Fruit fly (Drosophila melanogaster): ENCODE data around the gene Fer3HCH.

Fer3HCH gene

dm6 chrX:13111832-13112231 lies 3.8 kb upstream of the Fer3HCH start:
- TF ChIP-seq cnc (optimal IDR thresholded peaks at IDR 0.05) = no peak
- peak; percentile 18 for TF ChIP-seq pad (GFP tag; optimal IDR thresholded peaks at IDR 0.05)

DNA sequence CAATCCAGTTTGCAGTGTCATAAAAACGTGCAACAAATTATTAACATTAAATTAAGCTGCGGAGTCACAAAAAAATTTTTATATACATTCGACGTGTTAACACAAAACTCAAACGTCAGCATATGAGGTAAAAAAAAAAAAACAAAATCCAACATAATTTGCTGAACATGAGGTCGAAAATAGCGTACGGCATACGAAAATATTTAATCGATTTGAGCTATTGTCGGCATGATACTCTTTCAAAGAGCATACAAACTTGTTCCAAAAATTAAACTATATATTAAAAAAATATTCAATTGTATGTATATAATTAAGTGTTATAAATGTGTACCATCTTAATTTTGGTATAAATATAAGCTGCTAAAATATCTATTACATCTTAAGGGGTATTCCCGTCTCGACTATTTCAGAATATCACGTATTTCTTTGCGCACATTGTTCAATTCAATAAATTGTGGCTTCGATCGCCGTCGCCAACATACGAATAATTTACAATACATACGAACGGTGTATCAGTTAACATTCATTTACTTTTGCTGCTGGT lies 1.7 kb upstream of the Fer3HCH start:
- no peak for TF ChIP-seq CG1620 (GFP tag; optimal IDR thresholded peaks at IDR 0.05)
- TF ChIP-seq CG14711 (tag; optimal IDR thresholded peaks at IDR 0.05) = peak; percentile 67
- TF ChIP-seq cnc (optimal IDR thresholded peaks at IDR 0.05) = no peak
- TF ChIP-seq CG5204 (GFP tag; optimal IDR thresholded peaks at IDR 0.05) = no peak
- TF ChIP-seq pad (GFP tag; optimal IDR thresholded peaks at IDR 0.05) = no peak
- peak; percentile 91 for TF ChIP-seq tj (GFP tag; optimal IDR thresholded peaks at IDR 0.05)
- no peak for TF ChIP-seq CG12768 (GFP tag; optimal IDR thresholded peaks at IDR 0.05)
- no peak for TF ChIP-seq Mnt (GFP tag; optimal IDR thresholded peaks at IDR 0.05)
- no peak for TF ChIP-seq Crg-1 (GFP tag; optimal IDR thresholded peaks at IDR 0.05)
- TF ChIP-seq Clk (GFP tag; optimal IDR thresholded peaks at IDR 0.05) = no peak
- TF ChIP-seq CG11617 (GFP tag; optimal IDR thresholded peaks at IDR 0.05) = no peak
- peak; percentile 36 for TF ChIP-seq CG7101 (tag; optimal IDR thresholded peaks at IDR 0.05)
- no peak for TF ChIP-seq CG7045 (GFP tag; optimal IDR thresholded peaks at IDR 0.05)
- no peak for TF ChIP-seq ovo (GFP tag; optimal IDR thresholded peaks at IDR 0.05)
- TF ChIP-seq kay (GFP tag; ENCODE audit: borderline replicate concordance) = no peak
- no peak for TF ChIP-seq cic (GFP tag; optimal IDR thresholded peaks at IDR 0.05)
- TF ChIP-seq CG33017 (tag; optimal IDR thresholded peaks at IDR 0.05) = no peak
- TF ChIP-seq Hr96 (GFP tag; optimal IDR thresholded peaks at IDR 0.05) = no peak
- no peak for TF ChIP-seq toe (GFP tag; optimal IDR thresholded peaks at IDR 0.05)
- peak; percentile 90 for TF ChIP-seq bab1 (GFP tag; optimal IDR thresholded peaks at IDR 0.05)

DNA sequence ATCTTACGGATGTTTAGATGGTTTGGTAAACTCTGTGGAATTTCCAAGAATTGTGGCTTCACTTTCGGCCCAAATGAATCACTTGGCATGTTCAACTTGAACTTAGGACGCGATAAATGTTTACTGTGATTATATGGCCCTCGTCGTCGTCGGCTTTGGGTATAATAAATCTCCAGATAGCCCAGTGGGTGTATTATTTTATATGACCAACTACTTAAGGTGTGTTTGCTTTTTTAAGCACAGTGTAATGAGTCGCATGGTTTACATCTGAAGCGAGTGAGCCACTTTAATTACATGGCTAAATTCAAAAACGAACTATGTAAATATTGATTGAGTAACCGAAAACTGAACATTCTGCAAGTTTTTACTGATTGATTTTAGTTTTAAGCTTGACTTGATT lies 2.8 kb downstream of the Fer3HCH start:
- TF ChIP-seq Mnt (GFP tag; optimal IDR thresholded peaks at IDR 0.05) (peak; percentile 13), tj (GFP tag; optimal IDR thresholded peaks at IDR 0.05) (peak; percentile 9), ovo (GFP tag; optimal IDR thresholded peaks at IDR 0.05) (no peak), Crg-1 (GFP tag; optimal IDR thresholded peaks at IDR 0.05) (no peak), CG5204 (GFP tag; optimal IDR thresholded peaks at IDR 0.05) (no peak), CG14711 (tag; optimal IDR thresholded peaks at IDR 0.05) (peak; percentile 31), cnc (optimal IDR thresholded peaks at IDR 0.05) (no peak), kay (GFP tag; ENCODE audit: borderline replicate concordance) (peak; percentile 65), bab1 (GFP tag; optimal IDR thresholded peaks at IDR 0.05) (no peak), pad (GFP tag; optimal IDR thresholded peaks at IDR 0.05) (peak; percentile 21), CG11617 (GFP tag; optimal IDR thresholded peaks at IDR 0.05) (no peak), Clk (GFP tag; optimal IDR thresholded peaks at IDR 0.05) (no peak), CG12768 (GFP tag; optimal IDR thresholded peaks at IDR 0.05) (peak; percentile 22), cic (GFP tag; optimal IDR thresholded peaks at IDR 0.05) (no peak), CG7101 (tag; optimal IDR thresholded peaks at IDR 0.05) (peak; percentile 60), CG1620 (GFP tag; optimal IDR thresholded peaks at IDR 0.05) (no peak), CG7045 (GFP tag; optimal IDR thresholded peaks at IDR 0.05) (peak; percentile 47), CG33017 (tag; optimal IDR thresholded peaks at IDR 0.05) (peak; percentile 19), toe (GFP tag; optimal IDR thresholded peaks at IDR 0.05) (no peak), Hr96 (GFP tag; optimal IDR thresholded peaks at IDR 0.05) (no peak)

- TF ChIP-seq CG33017 (tag; optimal IDR thresholded peaks at IDR 0.05) (no peak), Mnt (GFP tag; optimal IDR thresholded peaks at IDR 0.05) (peak; percentile 0), CG7045 (GFP tag; optimal IDR thresholded peaks at IDR 0.05) (no peak)
These were observed 3.4 kb downstream of the Fer3HCH start for dm6 chrX:13104571-13104970.

dm6 chrX:13101817-13102216 lies 6.2 kb downstream of the Fer3HCH start:
- no peak for TF ChIP-seq CG7101 (tag; optimal IDR thresholded peaks at IDR 0.05)
- TF ChIP-seq Hr96 (GFP tag; optimal IDR thresholded peaks at IDR 0.05) = no peak
- no peak for TF ChIP-seq CG12768 (GFP tag; optimal IDR thresholded peaks at IDR 0.05)
- no peak for TF ChIP-seq Mnt (GFP tag; optimal IDR thresholded peaks at IDR 0.05)
- no peak for TF ChIP-seq CG11617 (GFP tag; optimal IDR thresholded peaks at IDR 0.05)
- no peak for TF ChIP-seq Crg-1 (GFP tag; optimal IDR thresholded peaks at IDR 0.05)
- TF ChIP-seq ovo (GFP tag; optimal IDR thresholded peaks at IDR 0.05) = no peak

- no peak for TF ChIP-seq tj (GFP tag; optimal IDR thresholded peaks at IDR 0.05)
- no peak for TF ChIP-seq cic (GFP tag; optimal IDR thresholded peaks at IDR 0.05)
- TF ChIP-seq Crg-1 (GFP tag; optimal IDR thresholded peaks at IDR 0.05) = no peak
- TF ChIP-seq kay (GFP tag; ENCODE audit: borderline replicate concordance) = no peak
- TF ChIP-seq CG12768 (GFP tag; optimal IDR thresholded peaks at IDR 0.05) = no peak
- TF ChIP-seq bab1 (GFP tag; optimal IDR thresholded peaks at IDR 0.05) = no peak
- peak; percentile 16 for TF ChIP-seq CG14711 (tag; optimal IDR thresholded peaks at IDR 0.05)
- no peak for TF ChIP-seq Clk (GFP tag; optimal IDR thresholded peaks at IDR 0.05)
- TF ChIP-seq CG5204 (GFP tag; optimal IDR thresholded peaks at IDR 0.05) = no peak
- TF ChIP-seq CG33017 (tag; optimal IDR thresholded peaks at IDR 0.05) = peak; percentile 22
- no peak for TF ChIP-seq toe (GFP tag; optimal IDR thresholded peaks at IDR 0.05)
- TF ChIP-seq Hr96 (GFP tag; optimal IDR thresholded peaks at IDR 0.05) = no peak
- no peak for TF ChIP-seq CG7045 (GFP tag; optimal IDR thresholded peaks at IDR 0.05)
- TF ChIP-seq CG7101 (tag; optimal IDR thresholded peaks at IDR 0.05) = peak; percentile 20
- TF ChIP-seq Mnt (GFP tag; optimal IDR thresholded peaks at IDR 0.05) = no peak
These were observed 8.1 kb downstream of the Fer3HCH start for dm6 chrX:13099919-13100318.

All from whole organism, adult.